Worm (Caenorhabditis elegans) whole organism, late embryonic: ENCODE data around the gene egl-47.

Experiments
- ama-1 ChIP-seq: fragments of 150-350 bp; optimal IDR thresholded peaks from 2 replicates; lab custom pipeline; 2014
- ceh-18 ChIP-seq: sonication (generic microtip); optimal IDR thresholded peaks from 2 replicates; lab custom pipeline; 2016; ENCODE audit warnings: missing genetic modification characterization, missing compliant biosample characterization
- ceh-2 ChIP-seq: sonication (generic microtip); optimal IDR thresholded peaks from 2 replicates; lab custom pipeline; 2016; ENCODE audit warnings: missing genotype, missing genetic modification characterization, missing compliant biosample characterization
- ceh-22 ChIP-seq: sonication (generic microtip); optimal IDR thresholded peaks from 2 replicates; lab custom pipeline; 2017; ENCODE audit warnings: missing biosample characterization, missing genetic modification characterization
- ceh-9 ChIP-seq: sonication (generic microtip); optimal IDR thresholded peaks from 2 replicates; lab custom pipeline; 2016; ENCODE audit warnings: mild to moderate bottlenecking, missing genetic modification characterization, inconsistent platforms, missing compliant biosample characterization
- elt-2 ChIP-seq: sonication (generic microtip); optimal IDR thresholded peaks from 2 replicates; lab custom pipeline; 2016; ENCODE audit warnings: missing genetic modification reagents, missing genetic modification characterization, missing compliant biosample characterization
- elt-4 ChIP-seq: sonication (generic microtip); optimal IDR thresholded peaks from 2 replicates; lab custom pipeline; 2016; ENCODE audit warnings: missing genetic modification characterization, missing compliant biosample characterization
- hlh-30 ChIP-seq: sonication (generic microtip); optimal IDR thresholded peaks from 2 replicates; lab custom pipeline; 2017; ENCODE audit warnings: antibody characterized with exemption, missing genetic modification characterization, missing compliant biosample characterization; ENCODE audit not compliant: insufficient read depth
- nfya-1 ChIP-seq: sonication (generic microtip); optimal IDR thresholded peaks from 2 replicates; lab custom pipeline; 2017; ENCODE audit warnings: missing genetic modification characterization, mild to moderate bottlenecking, missing compliant biosample characterization, antibody characterized with exemption, moderate library complexity
- nhr-11 ChIP-seq: fragments of 150-350 bp; optimal IDR thresholded peaks from 2 replicates; lab custom pipeline; 2014; ENCODE audit warnings: missing biosample characterization, missing genetic modification characterization
- pha-4 ChIP-seq: fragments of 150-350 bp; optimal IDR thresholded peaks from 2 replicates; lab custom pipeline; 2018; ENCODE audit warnings: missing biosample characterization, missing genetic modification reagents, missing genetic modification characterization
- tbx-2 ChIP-seq: sonication (generic microtip); optimal IDR thresholded peaks from 2 replicates; lab custom pipeline; 2016; ENCODE audit warnings: missing genetic modification characterization, missing compliant biosample characterization
- ttx-3 ChIP-seq: sonication (generic microtip); optimal IDR thresholded peaks from 2 replicates; lab custom pipeline; 2016; ENCODE audit warnings: missing genetic modification reagents, missing genetic modification characterization, missing compliant biosample characterization
- unc-55 ChIP-seq: sonication (generic microtip); optimal IDR thresholded peaks from 2 replicates; lab custom pipeline; 2017; ENCODE audit warnings: missing biosample characterization, missing genetic modification reagents, missing genetic modification characterization

DNA sequence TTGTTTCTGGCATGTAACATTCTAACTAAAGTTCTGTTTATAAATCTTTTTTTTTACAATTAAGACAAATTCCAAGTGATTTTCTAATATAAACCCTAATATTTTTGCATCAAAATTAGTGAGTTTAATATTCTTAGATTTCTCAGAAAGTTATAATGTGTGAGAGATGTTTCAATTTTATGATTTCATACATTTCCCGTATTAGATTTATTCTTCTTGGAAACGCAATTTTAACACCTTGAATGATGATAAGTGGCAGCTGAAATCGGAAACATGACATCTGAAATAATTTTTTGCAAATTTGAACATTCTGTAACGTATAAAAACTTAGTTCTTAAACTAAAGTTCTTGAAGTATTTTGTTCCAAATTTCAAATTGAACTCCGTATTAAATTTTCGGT, 1.7 kb downstream of the egl-47 start:
- no peak for TF ChIP-seq hlh-30 (tag; lab: Kevin White, UChicago)
- TF ChIP-seq elt-2 (tag; lab: Kevin White, UChicago), result no peak
- no peak for TF ChIP-seq nhr-11 (tag; lab: Kevin White, UChicago)
- TF ChIP-seq ceh-9 (tag; lab: Kevin White, UChicago), result no peak
- TF ChIP-seq ceh-22, result no peak
- TF ChIP-seq elt-4 (tag; lab: Kevin White, UChicago), result no peak
- no peak for TF ChIP-seq tbx-2 (tag; lab: Kevin White, UChicago)
- no peak for TF ChIP-seq ceh-2
- TF ChIP-seq ama-1 (lab: Kevin White, UChicago), result no peak
- no peak for TF ChIP-seq ttx-3 (tag; lab: Kevin White, UChicago)
- no peak for TF ChIP-seq pha-4 (tag; lab: Kevin White, UChicago)
- TF ChIP-seq nfya-1 (tag; lab: Kevin White, UChicago), result no peak
- TF ChIP-seq ceh-18 (tag; lab: Kevin White, UChicago), result no peak
- TF ChIP-seq unc-55 (GFP tag; lab: Kevin White, UChicago), result no peak
